Worm (Caenorhabditis elegans) whole organism, L2 larva: ENCODE data around the gene F35E8.13.
A peak's percentile ranks its signal among the peaks of the same experiment; 100 is the strongest.

Experiments
- C34F6.9 ChIP-seq: fragments of 150-350 bp; optimal IDR thresholded peaks from 2 replicates; lab custom pipeline; 2014; ENCODE audit warnings: missing biosample characterization, missing genetic modification characterization
- F13H6.1 ChIP-seq: sonication (generic microtip); optimal IDR thresholded peaks from 2 replicates; lab custom pipeline; 2016; ENCODE audit warnings: missing genetic modification characterization, missing compliant biosample characterization
- R02D3.7 ChIP-seq: fragments of 150-350 bp; optimal IDR thresholded peaks from 2 replicates; lab custom pipeline; 2014; ENCODE audit warnings: missing biosample characterization, missing genetic modification characterization
- Y55F3AM.14 ChIP-seq: fragments of 200-800 bp; sonication (Bioruptor generic); optimal IDR thresholded peaks from 2 replicates; lab custom pipeline; 2018; ENCODE audit warnings: mild to moderate bottlenecking, missing genetic modification characterization, missing compliant biosample characterization
- ZK546.5 ChIP-seq: sonication (generic microtip); optimal IDR thresholded peaks from 2 replicates; lab custom pipeline; 2017; ENCODE audit warnings: missing biosample characterization, missing genetic modification characterization
- aly-2 ChIP-seq: fragments of 150-350 bp; optimal IDR thresholded peaks from 2 replicates; lab custom pipeline; 2014; ENCODE audit warnings: missing biosample characterization, missing genetic modification characterization
- ama-1 ChIP-seq: fragments of 150-350 bp; optimal IDR thresholded peaks from 2 replicates; lab custom pipeline; 2018; ENCODE audit warnings: inconsistent platforms
- blmp-1 ChIP-seq: sonication (generic microtip); optimal IDR thresholded peaks from 2 replicates; lab custom pipeline; 2017; ENCODE audit warnings: missing genetic modification characterization, mild to moderate bottlenecking, missing compliant biosample characterization, antibody characterized with exemption, moderate library complexity; ENCODE audit not compliant: insufficient read depth
- ceh-82 ChIP-seq: fragments of 150-350 bp; optimal IDR thresholded peaks from 2 replicates; lab custom pipeline; 2014; ENCODE audit warnings: missing biosample characterization, missing genetic modification characterization
- crh-2 ChIP-seq: sonication (generic microtip); optimal IDR thresholded peaks from 2 replicates; lab custom pipeline; 2017; ENCODE audit warnings: missing biosample characterization, missing genetic modification characterization
- dmd-4 ChIP-seq: sonication (generic microtip); optimal IDR thresholded peaks from 2 replicates; lab custom pipeline; 2017; ENCODE audit warnings: missing biosample characterization, missing genetic modification characterization
- egl-27 ChIP-seq: sonication (generic microtip); optimal IDR thresholded peaks from 3 replicates; lab custom pipeline; 2017; ENCODE audit warnings: missing biosample characterization, missing genetic modification reagents, missing genetic modification characterization
- elt-1 ChIP-seq: fragments of 150-350 bp; optimal IDR thresholded peaks from 2 replicates; lab custom pipeline; 2014; ENCODE audit warnings: missing biosample characterization, missing genetic modification characterization
- fos-1 ChIP-seq: fragments of 150-350 bp; optimal IDR thresholded peaks from 2 replicates; lab custom pipeline; 2014; ENCODE audit warnings: missing biosample characterization, missing genetic modification characterization
- gmeb-1 ChIP-seq: fragments of 150-350 bp; optimal IDR thresholded peaks from 2 replicates; lab custom pipeline; 2014; ENCODE audit warnings: missing biosample characterization, missing genetic modification characterization
- lin-11 ChIP-seq: fragments of 150-350 bp; sonication (generic microtip); optimal IDR thresholded peaks from 2 replicates; lab custom pipeline; 2014; ENCODE audit warnings: missing biosample characterization, missing genetic modification characterization, inconsistent platforms, mixed read lengths
- lin-13 ChIP-seq: fragments of 150-350 bp; optimal IDR thresholded peaks from 2 replicates; lab custom pipeline; 2014; ENCODE audit warnings: missing biosample characterization, missing genetic modification reagents, missing genetic modification characterization
- lin-39 ChIP-seq: fragments of 150-350 bp; optimal IDR thresholded peaks from 2 replicates; lab custom pipeline; 2014; ENCODE audit warnings: missing biosample characterization, missing genetic modification reagents, missing genetic modification characterization
- lsy-2 ChIP-seq, 2 experiments: fragments of 150-350 bp in 1 of 2; sonication (generic microtip) in 1 of 2; optimal IDR thresholded peaks; 2 replicates each; lab custom pipeline; 2014 to 2017; ENCODE audit warnings: missing biosample characterization in 2 of 2, missing genetic modification characterization in 2 of 2
- mdl-1 ChIP-seq, 2 experiments: fragments of 150-350 bp in 1 of 2; sonication (generic microtip) in 1 of 2; optimal IDR thresholded peaks; 2 replicates each; lab custom pipeline; 2017; ENCODE audit warnings: missing biosample characterization in 2 of 2, missing genetic modification characterization in 2 of 2
- nhr-10 ChIP-seq: sonication (generic microtip); optimal IDR thresholded peaks from 2 replicates; lab custom pipeline; 2017; ENCODE audit warnings: missing biosample characterization, missing genetic modification characterization
- nhr-11 ChIP-seq: fragments of 150-350 bp; optimal IDR thresholded peaks from 2 replicates; lab custom pipeline; 2014; ENCODE audit warnings: missing biosample characterization, missing genetic modification characterization
- nhr-12 ChIP-seq: fragments of 150-350 bp; optimal IDR thresholded peaks from 2 replicates; lab custom pipeline; 2014; ENCODE audit warnings: missing biosample characterization, missing genetic modification characterization
- nhr-129 ChIP-seq: fragments of 150-350 bp; optimal IDR thresholded peaks from 2 replicates; lab custom pipeline; 2014; ENCODE audit warnings: missing biosample characterization, missing genetic modification characterization
- nhr-21 ChIP-seq: fragments of 150-350 bp; optimal IDR thresholded peaks from 2 replicates; lab custom pipeline; 2014; ENCODE audit warnings: missing biosample characterization, missing genetic modification characterization
- nhr-23 ChIP-seq: fragments of 150-350 bp; optimal IDR thresholded peaks from 2 replicates; lab custom pipeline; 2014; ENCODE audit warnings: missing biosample characterization, missing genetic modification reagents, missing genetic modification characterization
- nhr-237 ChIP-seq: fragments of 150-350 bp; optimal IDR thresholded peaks from 2 replicates; lab custom pipeline; 2014; ENCODE audit warnings: missing biosample characterization, missing genetic modification characterization
- nhr-6 ChIP-seq: fragments of 150-350 bp; optimal IDR thresholded peaks from 2 replicates; lab custom pipeline; 2014; ENCODE audit warnings: missing biosample characterization, missing genetic modification characterization
- nhr-77 ChIP-seq: fragments of 150-350 bp; optimal IDR thresholded peaks from 2 replicates; lab custom pipeline; 2014; ENCODE audit warnings: missing biosample characterization, missing genetic modification characterization
- peb-1 ChIP-seq: fragments of 150-350 bp; optimal IDR thresholded peaks from 2 replicates; lab custom pipeline; 2014; ENCODE audit warnings: missing biosample characterization, missing genetic modification characterization
- sem-4 ChIP-seq: fragments of 150-350 bp; optimal IDR thresholded peaks from 2 replicates; lab custom pipeline; 2014; ENCODE audit warnings: missing biosample characterization, missing genetic modification reagents, missing genetic modification characterization
- skn-1 ChIP-seq: sonication (generic microtip); optimal IDR thresholded peaks from 2 replicates; lab custom pipeline; 2017; ENCODE audit warnings: missing biosample characterization, missing genetic modification characterization
- sma-3 ChIP-seq: sonication (generic microtip); optimal IDR thresholded peaks from 2 replicates; lab custom pipeline; 2016; ENCODE audit warnings: missing genetic modification reagents, missing genetic modification characterization, missing compliant biosample characterization
- sma-9 ChIP-seq, 2 experiments: fragments of 150-350 bp in 1 of 2; sonication (generic microtip) in 1 of 2; optimal IDR thresholded peaks; 2 replicates each; lab custom pipeline; 2014 to 2016; ENCODE audit warnings: missing genetic modification characterization in 2 of 2, mild to moderate bottlenecking in 1 of 2, missing biosample characterization in 1 of 2, missing compliant biosample characterization in 1 of 2, missing genetic modification reagents in 1 of 2, moderate library complexity in 1 of 2
- snpc-4 ChIP-seq: fragments of 150-350 bp; optimal IDR thresholded peaks from 2 replicates; lab custom pipeline; 2014; ENCODE audit warnings: missing biosample characterization, missing genetic modification characterization
- unc-39 ChIP-seq: fragments of 150-350 bp; optimal IDR thresholded peaks from 2 replicates; lab custom pipeline; 2014; ENCODE audit warnings: missing biosample characterization, missing genetic modification characterization
- unc-55 ChIP-seq: fragments of 150-350 bp; sonication (generic microtip); optimal IDR thresholded peaks from 3 replicates; lab custom pipeline; 2014; ENCODE audit warnings: missing biosample characterization, missing genetic modification reagents, missing genetic modification characterization
- unc-62 ChIP-seq: fragments of 150-350 bp; optimal IDR thresholded peaks from 2 replicates; lab custom pipeline; 2014; ENCODE audit warnings: missing biosample characterization, missing genetic modification reagents, missing genetic modification characterization
- ztf-1 ChIP-seq: fragments of 200-800 bp; sonication (Bioruptor generic); conservative IDR thresholded peaks from 2 replicates; pipeline ENCODE4 v1.3.6; 2022; ENCODE audit warnings: missing genetic modification characterization, missing compliant biosample characterization
- ztf-11 ChIP-seq: sonication (generic microtip); optimal IDR thresholded peaks from 2 replicates; lab custom pipeline; 2017; ENCODE audit warnings: missing biosample characterization, missing genetic modification characterization
- ztf-4 ChIP-seq: fragments of 150-350 bp; optimal IDR thresholded peaks from 2 replicates; lab custom pipeline; 2014; ENCODE audit warnings: missing biosample characterization, missing genetic modification characterization

The F35E8.13 gene

ce11 chrV:15922979-15923378 is at the start of gene F35E8.13:
Gene F35E8.13, plus strand, starts transcription at chrV:15923279.
- TF ChIP-seq sma-9 (GFP tag; optimal IDR thresholded peaks at IDR 0.05; lab: Kevin White, UChicago) (no peak), sma-9 (tag; optimal IDR thresholded peaks at IDR 0.05; lab: Kevin White, UChicago) (no peak), ztf-1 (GFP tag; lab: Robert Waterston, UW) (no peak), ceh-82 (tag; lab: Kevin White, UChicago) (no peak), peb-1 (tag; lab: Kevin White, UChicago) (no peak)
- TF ChIP-seq, all 48 proteins: peak for 0

- peak; percentile 85 for TF ChIP-seq sma-9 (GFP tag; optimal IDR thresholded peaks at IDR 0.05; lab: Kevin White, UChicago)
- no peak for TF ChIP-seq sma-9 (tag; optimal IDR thresholded peaks at IDR 0.05; lab: Kevin White, UChicago)
- no peak for TF ChIP-seq ztf-4 (tag; lab: Kevin White, UChicago)
- TF ChIP-seq nhr-6 (tag; lab: Kevin White, UChicago) = peak; percentile 29
- peak in 1 of 2 experiments; percentile 51 for TF ChIP-seq lsy-2 (tag; optimal IDR thresholded peaks at IDR 0.05; lab: Kevin White, UChicago)
- TF ChIP-seq snpc-4 (tag; lab: Kevin White, UChicago) = peak; percentile 66
- TF ChIP-seq C34F6.9 = peak; percentile 46
- peak; percentile 62 for TF ChIP-seq crh-2 (tag; lab: Kevin White, UChicago)
- peak; percentile 68 for TF ChIP-seq gmeb-1 (tag; lab: Kevin White, UChicago)
- TF ChIP-seq nhr-77 (tag; lab: Kevin White, UChicago) = no peak
- TF ChIP-seq ceh-82 (tag; lab: Kevin White, UChicago) = peak; percentile 71
- TF ChIP-seq dmd-4 (tag; lab: Kevin White, UChicago) = no peak
- peak; percentile 80 for TF ChIP-seq lin-11
- no peak for TF ChIP-seq ZK546.5 (tag; lab: Kevin White, UChicago)
- no peak for TF ChIP-seq ama-1 (lab: Kevin White, UChicago)
- peak; percentile 37 for TF ChIP-seq egl-27
- no peak for TF ChIP-seq unc-62 (GFP tag; lab: Kevin White, UChicago)
- no peak for TF ChIP-seq nhr-23 (tag; lab: Kevin White, UChicago)
- TF ChIP-seq F13H6.1 (tag; lab: Kevin White, UChicago) = peak; percentile 70
- no peak for TF ChIP-seq aly-2 (tag; lab: Kevin White, UChicago)
- no peak for TF ChIP-seq nhr-10 (tag; lab: Kevin White, UChicago)
- no peak for TF ChIP-seq ztf-1 (GFP tag; lab: Robert Waterston, UW)
- TF ChIP-seq nhr-21 (tag; lab: Kevin White, UChicago) = peak; percentile 73
- no peak for TF ChIP-seq nhr-12
- peak; percentile 65 for TF ChIP-seq fos-1
- TF ChIP-seq mdl-1 (tag; optimal IDR thresholded peaks at IDR 0.05; lab: Kevin White, UChicago) = no peak
- TF ChIP-seq nhr-129 = peak; percentile 83
- TF ChIP-seq blmp-1 (tag; lab: Kevin White, UChicago) = peak; percentile 8
- TF ChIP-seq nhr-11 = no peak
- TF ChIP-seq skn-1 (tag; lab: Kevin White, UChicago) = no peak
- peak; percentile 78 for TF ChIP-seq unc-55
- peak; percentile 66 for TF ChIP-seq lin-13 (GFP tag; lab: Kevin White, UChicago)
- TF ChIP-seq sma-3 (GFP tag; lab: Kevin White, UChicago) = peak; percentile 39
- TF ChIP-seq ztf-11 (tag; lab: Kevin White, UChicago) = no peak
- TF ChIP-seq nhr-237 (tag; lab: Kevin White, UChicago) = peak; percentile 5
- no peak for TF ChIP-seq lin-39
- no peak for TF ChIP-seq peb-1 (tag; lab: Kevin White, UChicago)
- peak; percentile 90 for TF ChIP-seq Y55F3AM.14 (GFP tag; lab: Kevin White, UChicago)
- TF ChIP-seq elt-1 (tag; lab: Kevin White, UChicago) = no peak
- TF ChIP-seq, all 48 proteins: peak for 20
These were observed 49.3 kb upstream of the F35E8.13 start for ce11 chrV:15873762-15874161.

ce11 chrV:15876308-15876707 is 46.8 kb upstream of the F35E8.13 start, which contains the start of gene nhr-102:
Gene nhr-102, minus strand, starts transcription at chrV:15876408.
- TF ChIP-seq snpc-4 (tag; lab: Kevin White, UChicago) (no peak), unc-39 (tag; lab: Kevin White, UChicago) (no peak), unc-62 (GFP tag; lab: Kevin White, UChicago) (no peak), ZK546.5 (tag; lab: Kevin White, UChicago) (no peak), F13H6.1 (tag; lab: Kevin White, UChicago) (no peak), sem-4 (no peak), sma-3 (GFP tag; lab: Kevin White, UChicago) (no peak), R02D3.7 (tag; lab: Kevin White, UChicago) (no peak), nhr-6 (tag; lab: Kevin White, UChicago) (no peak)
